Worm (Caenorhabditis elegans): ENCODE results near the gene fbxc-51.

The fbxc-51 gene

ce11 chrII:915780-916179 is 47.2 kb downstream of the fbxc-51 start, which contains the start of gene fbxc-29:
TSS of gene fbxc-29 (plus strand) at chrII:916080.
- no peak for TF ChIP-seq pag-3 (tag; optimal IDR thresholded peaks at IDR 0.05; ENCODE audit: borderline replicate concordance)
- TF ChIP-seq F13H6.1 (tag; optimal IDR thresholded peaks at IDR 0.05) = no peak
- no peak for TF ChIP-seq fax-1 (tag; optimal IDR thresholded peaks at IDR 0.05)
- no peak for TF ChIP-seq pat-9 (tag; optimal IDR thresholded peaks at IDR 0.05)
- no peak for TF ChIP-seq dmd-4 (tag; optimal IDR thresholded peaks at IDR 0.05; ENCODE audit: borderline replicate concordance)
- no peak for TF ChIP-seq hlh-15 (tag; optimal IDR thresholded peaks at IDR 0.05)
- no peak for TF ChIP-seq pax-1 (tag; optimal IDR thresholded peaks at IDR 0.05)
- no peak for TF ChIP-seq sox-4 (tag; optimal IDR thresholded peaks at IDR 0.05)
- TF ChIP-seq C08G9.2 (tag; optimal IDR thresholded peaks at IDR 0.05) = no peak
- TF ChIP-seq che-1 (tag; optimal IDR thresholded peaks at IDR 0.05) = no peak
- no peak for TF ChIP-seq ceh-31 (tag; optimal IDR thresholded peaks at IDR 0.05)
- no peak for TF ChIP-seq K02D7.2 (tag; optimal IDR thresholded peaks at IDR 0.05)
- TF ChIP-seq rnt-1 (tag; optimal IDR thresholded peaks at IDR 0.05) = no peak
- no peak for TF ChIP-seq unc-3 (GFP tag; conservative IDR thresholded peaks at IDR 0.05)
- TF ChIP-seq unc-3 (tag; optimal IDR thresholded peaks at IDR 0.05) = no peak
- no peak for TF ChIP-seq ceh-45 (GFP tag; IDR thresholded peaks at IDR 0.05)
- no peak for TF ChIP-seq unc-86 (tag; optimal IDR thresholded peaks at IDR 0.05)
- no peak for TF ChIP-seq ceh-22 (tag; optimal IDR thresholded peaks at IDR 0.05)

- TF ChIP-seq hlh-15 (tag; optimal IDR thresholded peaks at IDR 0.05) (no peak), dve-1 (tag; optimal IDR thresholded peaks at IDR 0.05) (no peak), C08G9.2 (tag; optimal IDR thresholded peaks at IDR 0.05) (no peak), ceh-34 (tag; optimal IDR thresholded peaks at IDR 0.05) (no peak), ceh-30 (tag; optimal IDR thresholded peaks at IDR 0.05) (no peak), ets-4 (tag; optimal IDR thresholded peaks at IDR 0.05) (no peak), nfya-1 (tag; optimal IDR thresholded peaks at IDR 0.05) (no peak), T23F11.4 (GFP tag; optimal IDR thresholded peaks at IDR 0.05) (no peak), unc-55 (GFP tag; optimal IDR thresholded peaks at IDR 0.05) (no peak)
Observed at ce11 chrII:917324-917723, 48.7 kb downstream of the fbxc-51 start, which contains the start of gene fbxc-30. TSS of gene fbxc-30 (plus strand) at chrII:917624.

- no peak for TF ChIP-seq hlh-13 (GFP tag; optimal IDR thresholded peaks at IDR 0.05)
- no peak for TF ChIP-seq F13H6.1 (tag; optimal IDR thresholded peaks at IDR 0.05)
- no peak for TF ChIP-seq pat-9 (tag; optimal IDR thresholded peaks at IDR 0.05)
- no peak for TF ChIP-seq nfya-1 (tag; optimal IDR thresholded peaks at IDR 0.05)
- TF ChIP-seq ceh-24 (tag; optimal IDR thresholded peaks at IDR 0.05) = no peak
- TF ChIP-seq ceh-6 (GFP tag; optimal IDR thresholded peaks at IDR 0.05) = no peak
- no peak for TF ChIP-seq eyg-1 (tag; optimal IDR thresholded peaks at IDR 0.05)
- no peak for TF ChIP-seq rnt-1 (tag; optimal IDR thresholded peaks at IDR 0.05)
- TF ChIP-seq ceh-22 (tag; optimal IDR thresholded peaks at IDR 0.05) = no peak
- TF ChIP-seq elt-4 (tag; optimal IDR thresholded peaks at IDR 0.05) = no peak
- TF ChIP-seq sox-2 (GFP tag; IDR thresholded peaks at IDR 0.05) = no peak
- no peak for TF ChIP-seq nhr-232 (tag; optimal IDR thresholded peaks at IDR 0.05)
- TF ChIP-seq ceh-18 (tag; optimal IDR thresholded peaks at IDR 0.05) = no peak
- no peak for TF ChIP-seq elt-2 (tag; optimal IDR thresholded peaks at IDR 0.05)
- no peak for TF ChIP-seq pha-2 (tag; optimal IDR thresholded peaks at IDR 0.05)
- no peak for TF ChIP-seq hlh-8 (tag; optimal IDR thresholded peaks at IDR 0.05)
- TF ChIP-seq fkh-6 (tag; optimal IDR thresholded peaks at IDR 0.05) = no peak
- no peak for TF ChIP-seq ztf-16 (tag; optimal IDR thresholded peaks at IDR 0.05)
- TF ChIP-seq pros-1 (tag; optimal IDR thresholded peaks at IDR 0.05) = no peak
- TF ChIP-seq ceh-48 (tag; optimal IDR thresholded peaks at IDR 0.05) = no peak
Observed at ce11 chrII:920326-920725, 51.7 kb downstream of the fbxc-51 start.

Measured in whole organism, late embryonic.